Worm (Caenorhabditis elegans): ENCODE results near the gene srj-55.

DNA sequence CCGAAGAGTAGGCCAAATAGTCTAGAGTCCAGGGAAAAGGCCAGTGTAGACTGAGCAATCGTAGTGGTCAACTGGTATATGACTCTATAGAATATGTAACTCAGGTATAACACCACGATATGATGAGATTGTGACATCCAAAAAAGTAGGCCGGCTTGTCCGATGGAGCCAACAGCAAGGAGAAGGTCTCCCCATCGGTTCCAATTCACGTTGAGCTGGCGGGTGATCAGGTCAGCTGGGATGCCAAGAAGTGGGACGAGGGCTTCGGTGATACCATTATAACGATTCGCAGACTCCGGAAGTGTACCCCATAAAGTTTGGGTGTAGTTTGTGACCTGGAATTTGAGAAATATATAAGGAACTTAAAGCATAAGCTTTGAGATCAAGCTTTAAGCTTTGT, 15.2 kb upstream of the srj-55 start:
- TF ChIP-seq snpc-4 (tag; optimal IDR thresholded peaks at IDR 0.05) (no peak), alr-1 (tag; optimal IDR thresholded peaks at IDR 0.05) (no peak)
